Fruit fly (Drosophila melanogaster) whole organism, prepupa: ENCODE data around the gene CG15260.

Experiments used
- Blimp-1 ChIP-seq: fragments of 200-800 bp; sonication (Bioruptor generic); optimal IDR thresholded peaks from 3 replicates; lab custom pipeline; 2017; ENCODE audit warnings: missing biosample characterization, missing genetic modification characterization, mild to moderate bottlenecking, moderate library complexity, missing genetic modification reagents
- CG11294 ChIP-seq: fragments of 200-800 bp; sonication (Bioruptor generic); IDR thresholded peaks from 2 replicates; pipeline ENCODE4 v1.3.6; 2022; ENCODE audit warnings: missing biosample characterization, missing genetic modification characterization
- CG11762 ChIP-seq: fragments of 200-800 bp; sonication (Bioruptor generic); optimal IDR thresholded peaks from 3 replicates; lab custom pipeline; 2016; ENCODE audit warnings: missing biosample characterization, missing genetic modification characterization; ENCODE audit not compliant: insufficient read depth
- CG15336 ChIP-seq: fragments of 200-800 bp; sonication (Bioruptor generic); IDR thresholded peaks from 2 replicates; pipeline ENCODE4 v1.3.6; 2022; ENCODE audit warnings: missing biosample characterization, missing genetic modification characterization
- CG3032 ChIP-seq: fragments of 200-800 bp; optimal IDR thresholded peaks from 2 replicates; lab custom pipeline; 2019; ENCODE audit warnings: missing biosample characterization, mild to moderate bottlenecking, missing genetic modification characterization, moderate library complexity
- CG31627 ChIP-seq: fragments of 200-800 bp; sonication (Bioruptor generic); optimal IDR thresholded peaks from 3 replicates; lab custom pipeline; 2016; ENCODE audit warnings: missing biosample characterization, missing genetic modification characterization
- CG32006 ChIP-seq: fragments of 200-800 bp; sonication (Bioruptor generic); optimal IDR thresholded peaks from 3 replicates; lab custom pipeline; 2017; ENCODE audit warnings: missing biosample characterization, mild to moderate bottlenecking, missing genetic modification characterization
- CG34406 ChIP-seq: fragments of 200-800 bp; sonication (Bioruptor generic); optimal IDR thresholded peaks from 3 replicates; lab custom pipeline; 2016; ENCODE audit warnings: missing biosample characterization, missing genetic modification characterization
- CG3919 ChIP-seq: fragments of 200-800 bp; sonication (Bioruptor generic); optimal IDR thresholded peaks from 3 replicates; lab custom pipeline; 2016; ENCODE audit warnings: missing biosample characterization, missing genetic modification characterization
- CG4318 ChIP-seq: fragments of 200-800 bp; sonication (Bioruptor generic); optimal IDR thresholded peaks from 3 replicates; lab custom pipeline; 2017; ENCODE audit warnings: missing biosample characterization, mild to moderate bottlenecking, missing genetic modification characterization
- CG6163 ChIP-seq: fragments of 200-800 bp; sonication (Bioruptor generic); IDR thresholded peaks from 3 replicates; pipeline ENCODE4 v1.3.6; 2022; ENCODE audit warnings: missing biosample characterization, missing genetic modification characterization
- CG6276 ChIP-seq: fragments of 200-800 bp; sonication (Bioruptor generic); optimal IDR thresholded peaks from 2 replicates; lab custom pipeline; 2017; ENCODE audit warnings: missing biosample characterization, mild to moderate bottlenecking, missing genetic modification characterization
- CG6792 ChIP-seq: fragments of 200-800 bp; sonication (Bioruptor generic); optimal IDR thresholded peaks from 3 replicates; lab custom pipeline; 2016; ENCODE audit warnings: missing biosample characterization, missing genetic modification characterization
- CG6854 ChIP-seq: fragments of 200-800 bp; sonication (Bioruptor generic); optimal IDR thresholded peaks from 2 replicates; lab custom pipeline; 2017; ENCODE audit warnings: missing biosample characterization, mild to moderate bottlenecking, missing genetic modification characterization
- CG7368 ChIP-seq: fragments of 200-800 bp; sonication (Bioruptor generic); optimal IDR thresholded peaks from 3 replicates; lab custom pipeline; 2016; ENCODE audit warnings: missing biosample characterization, missing genetic modification characterization
- CG8119 ChIP-seq: fragments of 200-800 bp; sonication (Bioruptor generic); IDR thresholded peaks from 3 replicates; pipeline ENCODE4 v1.3.6; 2022; ENCODE audit warnings: missing biosample characterization, missing genetic modification characterization
- CG8319 ChIP-seq: fragments of 200-800 bp; sonication (Bioruptor generic); optimal IDR thresholded peaks from 3 replicates; lab custom pipeline; 2016; ENCODE audit warnings: missing biosample characterization, missing genetic modification characterization
- CG8632 ChIP-seq: fragments of 200-800 bp; sonication (Bioruptor generic); optimal IDR thresholded peaks from 3 replicates; lab custom pipeline; 2016; ENCODE audit warnings: missing biosample characterization, missing genetic modification characterization
- CG9139 ChIP-seq: fragments of 200-800 bp; sonication (Bioruptor generic); optimal IDR thresholded peaks from 3 replicates; lab custom pipeline; 2017; ENCODE audit warnings: missing biosample characterization, mild to moderate bottlenecking, missing genetic modification characterization
- Eip75B ChIP-seq: fragments of 200-800 bp; sonication (Bioruptor generic); optimal IDR thresholded peaks from 3 replicates; lab custom pipeline; 2016; ENCODE audit warnings: missing biosample characterization, missing genetic modification characterization
- Eip78C ChIP-seq: fragments of 200-800 bp; sonication (Bioruptor generic); peaks from one replicate; lab custom pipeline; 2016; ENCODE audit warnings: missing biosample characterization, missing genetic modification characterization
- Eip93F ChIP-seq: fragments of 200-800 bp; sonication (Bioruptor generic); optimal IDR thresholded peaks from 2 replicates; lab custom pipeline; 2016; ENCODE audit warnings: missing biosample characterization, mild to moderate bottlenecking, missing genetic modification characterization
- Ets21C ChIP-seq: fragments of 200-800 bp; sonication (Bioruptor generic); optimal IDR thresholded peaks from 3 replicates; lab custom pipeline; 2016; ENCODE audit warnings: missing biosample characterization, missing genetic modification characterization
- Ets96B ChIP-seq: fragments of 200-800 bp; optimal IDR thresholded peaks from 2 replicates; lab custom pipeline; 2019; ENCODE audit warnings: missing biosample characterization, mild to moderate bottlenecking, missing genetic modification characterization, moderate library complexity
- Hr39 ChIP-seq: fragments of 200-800 bp; sonication (Bioruptor generic); optimal IDR thresholded peaks from 2 replicates; lab custom pipeline; 2016; ENCODE audit warnings: missing biosample characterization, missing genetic modification characterization
- Hr4 ChIP-seq: fragments of 200-800 bp; sonication (Bioruptor generic); optimal IDR thresholded peaks from 3 replicates; lab custom pipeline; 2016; ENCODE audit warnings: missing biosample characterization, missing genetic modification characterization
- Met ChIP-seq: fragments of 200-800 bp; sonication (Bioruptor generic); optimal IDR thresholded peaks from 3 replicates; lab custom pipeline; 2016; ENCODE audit warnings: missing biosample characterization, missing genetic modification characterization
- OdsH ChIP-seq: fragments of 200-800 bp; sonication (Bioruptor generic); optimal IDR thresholded peaks from 3 replicates; lab custom pipeline; 2016; ENCODE audit warnings: missing biosample characterization, missing genetic modification characterization
- Smox ChIP-seq: fragments of 200-800 bp; sonication (Bioruptor generic); optimal IDR thresholded peaks from 3 replicates; lab custom pipeline; 2016; ENCODE audit warnings: missing biosample characterization, missing genetic modification characterization
- Sox102F ChIP-seq: fragments of 200-800 bp; sonication (Bioruptor generic); optimal IDR thresholded peaks from 2 replicates; lab custom pipeline; 2016; ENCODE audit warnings: missing biosample characterization, mild to moderate bottlenecking, missing genetic modification characterization
- Sox14 ChIP-seq: fragments of 200-800 bp; sonication (Bioruptor generic); optimal IDR thresholded peaks from 3 replicates; lab custom pipeline; 2016; ENCODE audit warnings: missing biosample characterization, missing genetic modification characterization
- achi ChIP-seq: fragments of 200-800 bp; sonication (Bioruptor generic); optimal IDR thresholded peaks from 3 replicates; lab custom pipeline; 2016; ENCODE audit warnings: missing biosample characterization, missing genetic modification characterization
- acj6 ChIP-seq: fragments of 200-800 bp; sonication (Bioruptor generic); optimal IDR thresholded peaks from 3 replicates; lab custom pipeline; 2016; ENCODE audit warnings: missing biosample characterization, missing genetic modification characterization
- cyc ChIP-seq: fragments of 200-800 bp; sonication (Bioruptor generic); optimal IDR thresholded peaks from 3 replicates; lab custom pipeline; 2016; ENCODE audit warnings: missing biosample characterization, missing genetic modification characterization
- dac ChIP-seq: fragments of 200-800 bp; sonication (Bioruptor generic); optimal IDR thresholded peaks from 2 replicates; lab custom pipeline; 2017; ENCODE audit warnings: missing biosample characterization, mild to moderate bottlenecking, missing genetic modification characterization
- eg ChIP-seq: fragments of 200-800 bp; sonication (Bioruptor generic); IDR thresholded peaks from 3 replicates; pipeline ENCODE4 v1.3.6; 2022; ENCODE audit warnings: missing biosample characterization, missing genetic modification characterization
- esn ChIP-seq: fragments of 200-800 bp; sonication (Bioruptor generic); optimal IDR thresholded peaks from 2 replicates; lab custom pipeline; 2016; ENCODE audit warnings: missing biosample characterization, mild to moderate bottlenecking, missing genetic modification characterization, moderate library complexity
- fd59A ChIP-seq: fragments of 200-800 bp; sonication (Bioruptor generic); optimal IDR thresholded peaks from 2 replicates; lab custom pipeline; 2017; ENCODE audit warnings: missing biosample characterization, mild to moderate bottlenecking, missing genetic modification characterization, missing genetic modification reagents
- lz ChIP-seq: fragments of 200-800 bp; sonication (Bioruptor generic); optimal IDR thresholded peaks from 3 replicates; lab custom pipeline; 2016; ENCODE audit warnings: missing biosample characterization, missing genetic modification characterization
- net ChIP-seq: fragments of 200-800 bp; sonication (Bioruptor generic); optimal IDR thresholded peaks from 3 replicates; lab custom pipeline; 2016; ENCODE audit warnings: missing biosample characterization, missing genetic modification characterization
- pdm3 ChIP-seq: fragments of 200-800 bp; sonication (Bioruptor generic); optimal IDR thresholded peaks from 3 replicates; lab custom pipeline; 2016; ENCODE audit warnings: missing biosample characterization, missing genetic modification characterization
- salr ChIP-seq, 2 experiments: fragments of 200-800 bp; sonication (Bioruptor generic); optimal IDR thresholded peaks; 3 replicates each; lab custom pipeline; 2016 to 2018; ENCODE audit warnings: missing biosample characterization in 2 of 2, missing genetic modification characterization in 2 of 2, mild to moderate bottlenecking in 1 of 2
- spab ChIP-seq: fragments of 200-800 bp; sonication (Bioruptor generic); optimal IDR thresholded peaks from 2 replicates; lab custom pipeline; 2017; ENCODE audit warnings: missing biosample characterization, mild to moderate bottlenecking, missing genetic modification characterization, missing genetic modification reagents
- ss ChIP-seq, 2 experiments: fragments of 200-800 bp; sonication (Bioruptor generic); optimal IDR thresholded peaks; 2 replicates in 1 of 2; 3 replicates in 1 of 2; lab custom pipeline; 2017 to 2018; ENCODE audit warnings: mild to moderate bottlenecking in 2 of 2, missing biosample characterization in 2 of 2, missing genetic modification characterization in 2 of 2, moderate library complexity in 1 of 2
- svp ChIP-seq: fragments of 200-800 bp; sonication (Bioruptor generic); peaks from one replicate; lab custom pipeline; 2016; ENCODE audit warnings: missing biosample characterization, missing genetic modification characterization
- topi ChIP-seq: fragments of 200-800 bp; sonication (Bioruptor generic); optimal IDR thresholded peaks from 3 replicates; lab custom pipeline; 2016; ENCODE audit warnings: missing biosample characterization, missing genetic modification characterization
- vri ChIP-seq: fragments of 200-800 bp; sonication (Bioruptor generic); optimal IDR thresholded peaks from 3 replicates; lab custom pipeline; 2016; ENCODE audit warnings: missing biosample characterization, mild to moderate bottlenecking, missing genetic modification characterization

The CG15260 gene

DNA sequence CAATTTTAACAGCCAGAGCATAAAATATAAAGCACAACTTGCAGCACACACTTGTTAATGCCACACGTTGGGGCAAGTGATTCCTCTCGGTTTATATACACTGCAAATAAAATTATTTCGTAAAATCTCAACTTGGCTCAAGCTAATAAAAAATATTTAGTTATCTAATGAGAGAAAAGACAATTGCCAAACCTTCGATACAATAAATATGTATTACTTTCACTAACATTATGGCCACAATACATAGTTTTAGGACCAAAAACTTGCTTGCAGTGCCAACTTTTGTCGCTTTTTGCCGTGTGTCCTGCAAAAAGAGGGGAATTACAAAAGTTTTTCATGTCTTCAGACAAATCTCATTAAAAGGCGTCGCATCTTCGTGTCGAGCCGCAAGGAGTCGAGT, 37.3 kb upstream of the CG15260 start (continued):
- TF ChIP-seq pdm3 (peak; percentile 9), Eip93F (GFP tag; lab: Kevin White, UChicago) (no peak), ss (GFP tag; optimal IDR thresholded peaks at IDR 0.05; lab: Kevin White, UChicago) (no peak), spab (GFP tag; lab: Kevin White, UChicago) (no peak), CG6276 (GFP tag; lab: Kevin White, UChicago) (no peak), Ets96B (tag; lab: Kevin White, UChicago) (peak; percentile 21), Met (GFP tag; lab: Kevin White, UChicago) (peak; percentile 66), net (GFP tag; lab: Kevin White, UChicago) (no peak), Eip75B (GFP tag; lab: Kevin White, UChicago) (no peak)

DNA sequence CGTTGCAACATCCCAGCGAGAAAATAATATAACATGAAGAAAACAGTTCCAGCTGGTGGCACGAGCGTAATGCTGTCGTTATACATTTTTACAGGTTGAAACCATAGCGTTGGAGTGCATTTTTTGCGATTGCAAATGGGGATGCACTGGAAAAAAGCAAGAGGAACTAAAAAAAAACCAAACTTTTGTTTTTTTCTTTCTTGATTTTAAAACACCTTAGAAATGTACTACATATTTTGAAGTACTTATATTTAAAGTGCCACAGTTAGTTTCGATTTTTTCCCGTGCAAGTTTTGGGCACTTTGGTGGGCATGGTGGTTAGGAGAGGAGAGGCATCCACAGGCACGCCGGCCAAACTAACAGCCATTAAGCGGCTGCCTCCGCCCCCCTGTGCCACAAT, 36.0 kb upstream of the CG15260 start:
- no peak for TF ChIP-seq CG11762 (GFP tag; lab: Kevin White, UChicago)
- TF ChIP-seq fd59A (GFP tag; lab: Kevin White, UChicago) = no peak
- TF ChIP-seq achi (GFP tag; lab: Kevin White, UChicago) = peak; percentile 29
- TF ChIP-seq Met (GFP tag; lab: Kevin White, UChicago) = peak; percentile 37
- TF ChIP-seq vri (GFP tag; lab: Kevin White, UChicago) = no peak
- peak; percentile 63 for TF ChIP-seq CG32006 (GFP tag; lab: Kevin White, UChicago)
- TF ChIP-seq spab (GFP tag; lab: Kevin White, UChicago) = no peak
- no peak for TF ChIP-seq CG8319
- no peak for TF ChIP-seq CG6854 (GFP tag; lab: Kevin White, UChicago)
- peak; percentile 25 for TF ChIP-seq CG3919 (GFP tag; lab: Kevin White, UChicago)
- no peak for TF ChIP-seq CG7368 (GFP tag; lab: Kevin White, UChicago)
- peak; percentile 46 for TF ChIP-seq Hr39 (GFP tag; lab: Kevin White, UChicago)
- peak; percentile 71 for TF ChIP-seq CG8119
- TF ChIP-seq Eip78C (GFP tag; lab: Kevin White, UChicago) = peak; percentile 85
- peak; percentile 60 for TF ChIP-seq topi
- TF ChIP-seq Sox102F (GFP tag; lab: Kevin White, UChicago) = peak; percentile 40
- peak; percentile 29 for TF ChIP-seq Ets21C
- TF ChIP-seq CG6276 (GFP tag; lab: Kevin White, UChicago) = peak; percentile 22
- TF ChIP-seq cyc (GFP tag; lab: Kevin White, UChicago) = peak; percentile 46
- TF ChIP-seq CG8632 (GFP tag; lab: Kevin White, UChicago) = no peak
- peak; percentile 23 for TF ChIP-seq lz (GFP tag; lab: Kevin White, UChicago)
- TF ChIP-seq CG9139 (GFP tag; lab: Kevin White, UChicago) = no peak
- TF ChIP-seq CG11294 (GFP tag; lab: Robert Waterston, UW) = no peak
- TF ChIP-seq acj6 = peak; percentile 16
- TF ChIP-seq esn (GFP tag; lab: Kevin White, UChicago) = peak; percentile 66
- peak; percentile 64 for TF ChIP-seq CG31627 (GFP tag; lab: Kevin White, UChicago)
- no peak for TF ChIP-seq ss (GFP tag; optimal IDR thresholded peaks at IDR 0.05; lab: Kevin White, UChicago)
- peak; percentile 16 for TF ChIP-seq Smox (GFP tag; lab: Kevin White, UChicago)
- TF ChIP-seq CG4318 = peak; percentile 40
- peak; percentile 74 for TF ChIP-seq CG15336 (GFP tag; lab: Robert Waterston, UW)
- TF ChIP-seq CG6163 = 0 out of 3 replicates have a peak, but pooled peaks have one; percentile 38
- peak; percentile 80 for TF ChIP-seq svp (GFP tag; lab: Kevin White, UChicago)
- no peak for TF ChIP-seq Blimp-1
- no peak for TF ChIP-seq salr (GFP tag; optimal IDR thresholded peaks at IDR 0.05; lab: Kevin White, UChicago)
- no peak for TF ChIP-seq dac (GFP tag; lab: Kevin White, UChicago)
- TF ChIP-seq Hr4 (GFP tag; lab: Kevin White, UChicago) = peak; percentile 56
- TF ChIP-seq Sox14 (GFP tag; lab: Kevin White, UChicago) = peak; percentile 3
- no peak for TF ChIP-seq Ets96B (tag; lab: Kevin White, UChicago)
- no peak for TF ChIP-seq CG3032 (tag; lab: Kevin White, UChicago)
- peak; percentile 3 for TF ChIP-seq CG34406 (GFP tag; lab: Kevin White, UChicago)
- TF ChIP-seq Eip93F (GFP tag; lab: Kevin White, UChicago) = no peak
- peak; percentile 7 for TF ChIP-seq OdsH (GFP tag; lab: Kevin White, UChicago)
- TF ChIP-seq CG6792 (GFP tag; lab: Kevin White, UChicago) = peak; percentile 3
- TF ChIP-seq eg = peak; percentile 66
